Worm (Caenorhabditis elegans): ENCODE measurements around the gene tba-7.

The tba-7 gene

ce11 chrIII:11353499-11353898, 18.1 kb downstream of the tba-7 start:
- TF ChIP-seq R02D3.7 (tag; optimal IDR thresholded peaks at IDR 0.05) (no peak), nhr-237 (tag; optimal IDR thresholded peaks at IDR 0.05) (no peak), ZK546.5 (tag; optimal IDR thresholded peaks at IDR 0.05) (no peak), nhr-10 (tag; optimal IDR thresholded peaks at IDR 0.05) (no peak), mbf-1 (tag; optimal IDR thresholded peaks at IDR 0.05) (no peak), nhr-21 (tag; optimal IDR thresholded peaks at IDR 0.05) (no peak), ceh-16 (tag; optimal IDR thresholded peaks at IDR 0.05) (no peak), nhr-129 (tag; optimal IDR thresholded peaks at IDR 0.05) (peak; percentile 63), egl-27 (tag; optimal IDR thresholded peaks at IDR 0.05) (no peak), sem-4 (tag; optimal IDR thresholded peaks at IDR 0.05) (peak; percentile 33), sma-3 (GFP tag; optimal IDR thresholded peaks at IDR 0.05) (no peak), peb-1 (tag; optimal IDR thresholded peaks at IDR 0.05) (no peak), lin-39 (tag; optimal IDR thresholded peaks at IDR 0.05) (no peak), fos-1 (tag; optimal IDR thresholded peaks at IDR 0.05) (peak; percentile 25), lin-11 (tag; optimal IDR thresholded peaks at IDR 0.05) (no peak), ztf-11 (tag; optimal IDR thresholded peaks at IDR 0.05) (no peak), nhr-77 (tag; optimal IDR thresholded peaks at IDR 0.05) (no peak), mdl-1 (tag; optimal IDR thresholded peaks at IDR 0.05) (no peak), lin-13 (GFP tag; optimal IDR thresholded peaks at IDR 0.05) (no peak), lsy-2 (tag; optimal IDR thresholded peaks at IDR 0.05) (peak in 1 of 2 experiments; percentile 22), ztf-1 (GFP tag; conservative IDR thresholded peaks at IDR 0.05) (no peak), unc-39 (tag; optimal IDR thresholded peaks at IDR 0.05) (no peak), C34F6.9 (tag; optimal IDR thresholded peaks at IDR 0.05) (peak; percentile 42), blmp-1 (tag; optimal IDR thresholded peaks at IDR 0.05; ENCODE audit: insufficient read depth) (no peak), sma-9 (GFP tag; optimal IDR thresholded peaks at IDR 0.05) (peak; percentile 7), sma-9 (tag; optimal IDR thresholded peaks at IDR 0.05) (no peak), dmd-4 (tag; optimal IDR thresholded peaks at IDR 0.05) (no peak), gmeb-1 (tag; optimal IDR thresholded peaks at IDR 0.05) (no peak), crh-2 (tag; optimal IDR thresholded peaks at IDR 0.05) (peak; percentile 28), mab-5 (tag; optimal IDR thresholded peaks at IDR 0.05) (no peak), nhr-6 (tag; optimal IDR thresholded peaks at IDR 0.05) (no peak), ama-1 (optimal IDR thresholded peaks at IDR 0.05) (no peak), unc-62 (GFP tag; optimal IDR thresholded peaks at IDR 0.05) (no peak)

ce11 chrIII:11352840-11353239, 18.7 kb downstream of the tba-7 start:
- TF ChIP-seq nhr-77 (tag; optimal IDR thresholded peaks at IDR 0.05) (no peak), mbf-1 (tag; optimal IDR thresholded peaks at IDR 0.05) (no peak), ceh-16 (tag; optimal IDR thresholded peaks at IDR 0.05) (no peak), nhr-11 (tag; optimal IDR thresholded peaks at IDR 0.05) (no peak), nhr-129 (tag; optimal IDR thresholded peaks at IDR 0.05) (peak; percentile 51), gmeb-1 (tag; optimal IDR thresholded peaks at IDR 0.05) (peak; percentile 33), ztf-4 (tag; optimal IDR thresholded peaks at IDR 0.05) (no peak), unc-39 (tag; optimal IDR thresholded peaks at IDR 0.05) (no peak), lsy-2 (tag; optimal IDR thresholded peaks at IDR 0.05) (peak in 1 of 2 experiments; percentile 22), dmd-4 (tag; optimal IDR thresholded peaks at IDR 0.05) (no peak), sma-9 (GFP tag; optimal IDR thresholded peaks at IDR 0.05) (peak; percentile 15), sma-9 (tag; optimal IDR thresholded peaks at IDR 0.05) (no peak), F13H6.1 (tag; optimal IDR thresholded peaks at IDR 0.05) (peak; percentile 22), unc-55 (GFP tag; optimal IDR thresholded peaks at IDR 0.05) (peak; percentile 9)

- TF ChIP-seq unc-55 (GFP tag; optimal IDR thresholded peaks at IDR 0.05) = no peak
- peak; percentile 44 for TF ChIP-seq fos-1 (tag; optimal IDR thresholded peaks at IDR 0.05)
These were observed 21.3 kb downstream of the tba-7 start for ce11 chrIII:11350107-11350826.

- TF ChIP-seq crh-2 (tag; optimal IDR thresholded peaks at IDR 0.05) (no peak), fos-1 (tag; optimal IDR thresholded peaks at IDR 0.05) (no peak), gmeb-1 (tag; optimal IDR thresholded peaks at IDR 0.05) (no peak), dmd-4 (tag; optimal IDR thresholded peaks at IDR 0.05) (no peak)
These were observed 25.2 kb downstream of the tba-7 start, which contains the start of gene T28D6.7 for ce11 chrIII:11346383-11346782. TSS of gene T28D6.7 (minus strand) at chrIII:11346483.

Data from whole organism, L2 larva.